Worm (Caenorhabditis elegans) whole organism, L3 larva: Measurements from ENCODE around the gene T28A8.6.
"Not testable (repeated sequence)": the region's sequence is repeated elsewhere in the genome, so short reads cannot be mapped to it uniquely, and the experiment has no call there.

Experiments
- R02D3.7 ChIP-seq: fragments of 150-350 bp; optimal IDR thresholded peaks from 2 replicates; lab custom pipeline; 2014; ENCODE audit warnings: missing biosample characterization, missing genetic modification characterization
- ZK546.5 ChIP-seq: sonication (generic microtip); optimal IDR thresholded peaks from 2 replicates; lab custom pipeline; 2017; ENCODE audit warnings: missing biosample characterization, missing genetic modification characterization
- ama-1 ChIP-seq: fragments of 150-350 bp; optimal IDR thresholded peaks from 2 replicates; lab custom pipeline; 2018
- ceh-28 ChIP-seq: fragments of 150-350 bp; optimal IDR thresholded peaks from 2 replicates; lab custom pipeline; 2014; ENCODE audit warnings: missing biosample characterization, missing genetic modification reagents, missing genetic modification characterization
- ceh-82 ChIP-seq: fragments of 150-350 bp; optimal IDR thresholded peaks from 2 replicates; lab custom pipeline; 2014; ENCODE audit warnings: missing biosample characterization, missing genetic modification characterization
- ceh-9 ChIP-seq: sonication (generic microtip); optimal IDR thresholded peaks from 2 replicates; lab custom pipeline; 2018; ENCODE audit warnings: missing biosample characterization, missing genetic modification characterization
- egl-27 ChIP-seq: sonication (generic microtip); optimal IDR thresholded peaks from 4 replicates; lab custom pipeline; 2017; ENCODE audit warnings: missing biosample characterization, missing genetic modification reagents, missing genetic modification characterization
- elt-2 ChIP-seq: sonication (generic microtip); optimal IDR thresholded peaks from 2 replicates; lab custom pipeline; 2016; ENCODE audit warnings: missing genetic modification reagents, mild to moderate bottlenecking, missing genetic modification characterization, missing compliant biosample characterization
- elt-3 ChIP-seq, 3 experiments: fragments of 150-350 bp in 1 of 3; sonication (generic microtip) in 2 of 3; optimal IDR thresholded peaks; 2 replicates in 2 of 3; 4 replicates in 1 of 3; lab custom pipeline; 2014 to 2017; ENCODE audit warnings: missing biosample characterization in 3 of 3, missing genetic modification characterization in 3 of 3
- eor-1 ChIP-seq, 2 experiments: fragments of 150-350 bp; optimal IDR thresholded peaks; 2 replicates each; lab custom pipeline; 2014 to 2018; ENCODE audit warnings: missing biosample characterization in 2 of 2, missing genetic modification characterization in 2 of 2
- fkh-10 ChIP-seq: sonication (generic microtip); optimal IDR thresholded peaks from 2 replicates; lab custom pipeline; 2017; ENCODE audit warnings: missing biosample characterization, missing genetic modification reagents, missing genetic modification characterization
- fkh-2 ChIP-seq: fragments of 150-350 bp; optimal IDR thresholded peaks from 2 replicates; lab custom pipeline; 2014; ENCODE audit warnings: missing biosample characterization, missing genetic modification reagents, missing genetic modification characterization
- hmg-11 ChIP-seq: sonication (generic microtip); optimal IDR thresholded peaks from 2 replicates; lab custom pipeline; 2016; ENCODE audit warnings: missing genetic modification characterization, missing compliant biosample characterization
- jun-1 ChIP-seq: fragments of 150-350 bp; optimal IDR thresholded peaks from 2 replicates; lab custom pipeline; 2014; ENCODE audit warnings: missing biosample characterization, missing genetic modification reagents, missing genetic modification characterization
- lin-15B ChIP-seq: fragments of 150-350 bp; optimal IDR thresholded peaks from 2 replicates; lab custom pipeline; 2014; ENCODE audit warnings: missing biosample characterization, missing genetic modification characterization
- lin-39 ChIP-seq: fragments of 150-350 bp; optimal IDR thresholded peaks from 2 replicates; lab custom pipeline; 2018; ENCODE audit warnings: missing biosample characterization, missing genetic modification reagents, missing genetic modification characterization
- lsy-12 ChIP-seq: sonication (generic microtip); optimal IDR thresholded peaks from 2 replicates; lab custom pipeline; 2016; ENCODE audit warnings: mild to moderate bottlenecking, missing genetic modification characterization, missing compliant biosample characterization
- mdl-1 ChIP-seq: fragments of 150-350 bp; optimal IDR thresholded peaks from 2 replicates; lab custom pipeline; 2014; ENCODE audit warnings: missing biosample characterization, missing genetic modification characterization
- mml-1 ChIP-seq: fragments of 150-350 bp; sonication (generic microtip); optimal IDR thresholded peaks from 3 replicates; lab custom pipeline; 2014; ENCODE audit warnings: missing biosample characterization, missing genetic modification characterization
- nfya-1 ChIP-seq: sonication (generic microtip); optimal IDR thresholded peaks from 2 replicates; lab custom pipeline; 2017; ENCODE audit warnings: missing genetic modification characterization, mild to moderate bottlenecking, missing compliant biosample characterization, antibody characterized with exemption, moderate library complexity; ENCODE audit not compliant: insufficient read depth
- nhr-11 ChIP-seq: fragments of 150-350 bp; optimal IDR thresholded peaks from 2 replicates; lab custom pipeline; 2014; ENCODE audit warnings: missing biosample characterization, missing genetic modification characterization
- nhr-12 ChIP-seq: fragments of 150-350 bp; optimal IDR thresholded peaks from 2 replicates; lab custom pipeline; 2014; ENCODE audit warnings: missing biosample characterization, missing genetic modification characterization
- nhr-23 ChIP-seq: fragments of 150-350 bp; optimal IDR thresholded peaks from 2 replicates; lab custom pipeline; 2014; ENCODE audit warnings: missing biosample characterization, missing genetic modification reagents, missing genetic modification characterization
- nhr-28 ChIP-seq: fragments of 150-350 bp; optimal IDR thresholded peaks from 2 replicates; lab custom pipeline; 2014; ENCODE audit warnings: missing biosample characterization, missing genetic modification characterization
- nhr-43 ChIP-seq: sonication (generic microtip); optimal IDR thresholded peaks from 2 replicates; lab custom pipeline; 2016; ENCODE audit warnings: mild to moderate bottlenecking, missing genetic modification characterization, missing compliant biosample characterization; ENCODE audit not compliant: poor library complexity, severe bottlenecking
- pha-4 ChIP-seq: fragments of 150-350 bp; optimal IDR thresholded peaks from 2 replicates; lab custom pipeline; 2014; ENCODE audit warnings: missing biosample characterization, missing genetic modification reagents, missing genetic modification characterization
- pqm-1 ChIP-seq: fragments of 150-350 bp; optimal IDR thresholded peaks from 2 replicates; lab custom pipeline; 2017; ENCODE audit warnings: missing biosample characterization, missing genetic modification characterization, inconsistent platforms
- sea-2 ChIP-seq: fragments of 150-350 bp; sonication (generic microtip); optimal IDR thresholded peaks from 4 replicates; lab custom pipeline; 2014; ENCODE audit warnings: missing biosample characterization, missing genetic modification reagents, missing genetic modification characterization
- snpc-4 ChIP-seq: fragments of 150-350 bp; optimal IDR thresholded peaks from 2 replicates; lab custom pipeline; 2014; ENCODE audit warnings: missing biosample characterization, missing genetic modification characterization
- tbx-2 ChIP-seq: sonication (generic microtip); optimal IDR thresholded peaks from 2 replicates; lab custom pipeline; 2016; ENCODE audit warnings: mild to moderate bottlenecking, missing genetic modification characterization, missing compliant biosample characterization
- unc-62 ChIP-seq: fragments of 150-350 bp; sonication (generic microtip); optimal IDR thresholded peaks from 4 replicates; lab custom pipeline; 2014; ENCODE audit warnings: missing biosample characterization, missing genetic modification reagents, missing genetic modification characterization
- zag-1 ChIP-seq: fragments of 150-350 bp; optimal IDR thresholded peaks from 2 replicates; lab custom pipeline; 2014; ENCODE audit warnings: missing biosample characterization, missing genetic modification characterization
- ztf-4 ChIP-seq: fragments of 150-350 bp; optimal IDR thresholded peaks from 2 replicates; lab custom pipeline; 2014; ENCODE audit warnings: missing biosample characterization, missing genetic modification characterization

Gene T28A8.6

DNA sequence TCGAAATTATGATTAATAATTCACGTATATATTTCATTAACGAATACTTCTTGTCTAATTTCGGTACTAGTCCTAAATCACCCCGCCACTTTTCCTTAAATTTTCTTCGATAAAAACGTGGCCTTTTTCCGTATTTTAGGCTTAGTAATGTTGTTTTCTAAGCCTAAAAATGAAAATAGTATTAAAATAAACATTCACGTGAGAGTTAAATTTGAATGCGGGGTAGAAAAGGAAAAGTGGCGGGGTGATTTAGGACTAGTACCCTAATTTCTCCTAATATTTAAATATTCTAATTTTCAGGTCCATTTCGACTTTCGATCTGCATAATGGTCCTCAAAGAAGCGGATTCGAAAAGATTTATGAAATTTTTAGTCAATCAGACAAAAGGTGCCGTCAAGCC lies at the start of gene T28A8.6:
Gene T28A8.6 (plus strand): TSS at position 301 of the 400 bp plus-strand sequence.
- not testable (repeated sequence) for TF ChIP-seq nhr-12 (tag; lab: Kevin White, UChicago); ceh-9 (tag; lab: Kevin White, UChicago); egl-27

DNA sequence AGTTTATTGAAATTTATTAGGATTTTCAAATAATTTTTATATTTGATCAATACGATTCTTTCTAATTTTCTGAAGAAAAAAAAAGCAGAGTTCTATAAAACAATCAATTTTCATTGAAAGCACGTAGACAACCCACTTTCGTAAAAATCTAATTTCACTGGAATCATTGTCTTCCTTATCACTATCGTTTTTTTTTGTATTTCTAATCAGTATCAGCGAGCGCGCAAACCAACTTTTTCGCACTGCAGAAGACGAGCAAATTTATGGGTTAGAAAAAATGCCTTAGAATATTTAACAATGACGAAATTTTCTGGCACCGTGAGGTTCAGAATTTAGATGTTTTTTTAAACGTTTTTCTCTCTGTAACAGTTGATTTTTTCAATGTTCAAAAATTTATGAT lies 46.2 kb upstream of the T28A8.6 start:
- TF ChIP-seq ceh-9 (tag; lab: Kevin White, UChicago): no peak
- TF ChIP-seq pha-4: no peak
- no peak for TF ChIP-seq jun-1 (tag; lab: Kevin White, UChicago)
- TF ChIP-seq elt-2 (tag; lab: Kevin White, UChicago): peak; percentile 62
- TF ChIP-seq mdl-1 (tag; lab: Kevin White, UChicago): no peak
- no peak for TF ChIP-seq lin-15B

DNA sequence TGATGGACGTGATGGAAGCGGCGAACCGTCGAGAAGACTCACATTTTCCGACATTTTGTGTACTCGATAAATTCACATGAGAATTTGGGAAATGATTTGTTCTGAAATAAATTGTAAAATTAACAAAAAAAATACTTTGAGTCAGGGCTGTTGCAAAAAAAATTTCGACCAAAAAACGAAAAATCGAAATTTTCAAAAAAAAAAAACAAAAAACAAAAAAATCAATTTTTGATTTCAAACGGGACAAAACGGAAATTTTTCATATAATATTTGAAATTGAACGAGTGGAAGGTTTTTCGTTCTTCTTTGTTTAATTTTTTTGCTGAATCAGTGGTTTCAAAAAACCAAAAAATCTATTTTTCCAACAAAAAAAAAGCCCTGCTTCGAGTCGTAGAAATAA lies 43.8 kb upstream of the T28A8.6 start, which contains the start of gene cua-1:
Gene cua-1 (minus strand): TSS at position 101 of the 400 bp plus-strand sequence.
- TF ChIP-seq nfya-1 (tag; lab: Kevin White, UChicago) (no peak), hmg-11 (no peak), sea-2 (GFP tag; lab: Kevin White, UChicago) (no peak), mdl-1 (tag; lab: Kevin White, UChicago) (no peak)
- TF ChIP-seq, all 47 proteins: peak for 0

DNA sequence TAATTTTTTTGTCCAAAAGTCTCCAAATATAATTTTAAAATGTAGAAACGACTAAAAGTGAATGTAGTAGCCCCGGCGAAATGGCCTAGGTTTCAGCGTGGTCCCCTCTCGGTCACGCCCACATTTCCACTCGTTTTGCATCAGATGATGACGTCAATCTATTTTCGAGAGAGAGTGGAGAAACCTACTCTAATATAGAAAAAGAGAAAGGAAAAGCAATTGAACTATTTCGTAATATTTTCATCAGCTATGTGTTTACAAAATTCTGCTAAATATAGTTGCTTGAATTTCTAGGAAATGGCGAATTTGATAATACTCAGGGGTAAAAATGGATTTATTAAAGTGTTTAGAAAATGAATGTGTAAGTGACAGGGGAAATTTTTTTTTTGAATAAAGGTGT lies 43.2 kb upstream of the T28A8.6 start:
- TF ChIP-seq hmg-11 (peak; percentile 3), lsy-12 (tag; lab: Kevin White, UChicago) (no peak), nhr-23 (no peak), lin-39 (tag; lab: Kevin White, UChicago) (peak; percentile 0), fkh-10 (GFP tag; lab: Kevin White, UChicago) (peak; percentile 34), mml-1 (tag; lab: Kevin White, UChicago) (no peak), lin-15B (peak; percentile 47), nfya-1 (tag; lab: Kevin White, UChicago) (peak; percentile 51), nhr-12 (tag; lab: Kevin White, UChicago) (no peak), pha-4 (peak; percentile 47)

DNA sequence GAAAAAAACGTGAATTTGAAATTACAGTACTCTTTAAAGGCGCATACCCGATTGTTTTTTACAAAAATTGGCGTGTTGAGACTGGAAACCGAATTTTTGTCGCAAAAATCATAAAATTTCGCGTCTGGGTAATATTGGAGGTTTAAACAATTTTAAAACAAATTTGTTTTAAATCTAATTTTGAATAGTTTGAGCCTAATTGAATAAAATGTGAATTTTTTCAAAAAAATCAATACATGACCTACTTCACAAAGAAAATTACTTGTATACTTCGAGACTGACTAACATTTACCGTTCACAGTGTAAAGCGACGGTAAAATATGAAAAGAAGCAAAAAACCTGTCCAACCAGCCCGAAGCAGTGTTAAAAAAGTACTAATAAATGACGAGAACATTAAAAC lies 41.7 kb upstream of the T28A8.6 start:
- TF ChIP-seq pha-4: no peak
- no peak for TF ChIP-seq tbx-2
- no peak for TF ChIP-seq ztf-4 (tag; lab: Kevin White, UChicago)
- no peak for TF ChIP-seq lsy-12 (tag; lab: Kevin White, UChicago)
- TF ChIP-seq nhr-28 (tag; lab: Kevin White, UChicago): no peak
- no peak for TF ChIP-seq snpc-4 (tag; lab: Kevin White, UChicago)
- no peak for TF ChIP-seq nhr-43 (tag; lab: Kevin White, UChicago)
- no peak for TF ChIP-seq lin-39 (tag; lab: Kevin White, UChicago)
- peak; percentile 58 for TF ChIP-seq ceh-28
- peak; percentile 5 for TF ChIP-seq nhr-23
- TF ChIP-seq fkh-10 (GFP tag; lab: Kevin White, UChicago): no peak
- no peak for TF ChIP-seq mml-1 (tag; lab: Kevin White, UChicago)
- no peak for TF ChIP-seq ceh-82 (tag; lab: Kevin White, UChicago)
- peak; percentile 7 for TF ChIP-seq ama-1
- TF ChIP-seq unc-62 (GFP tag; lab: Kevin White, UChicago): no peak

ce11 chrIII:13458978-13459596 lies 39.9 kb upstream of the T28A8.6 start, which contains the start of gene tag-164:
tag-164 (plus strand) TSS chrIII:13459546.
- TF ChIP-seq hmg-11 (no peak), ztf-4 (tag; lab: Kevin White, UChicago) (no peak), nhr-11 (no peak), eor-1 (tag; optimal IDR thresholded peaks at IDR 0.05; lab: Kevin White, UChicago) (no peak), lsy-12 (tag; lab: Kevin White, UChicago) (no peak), nhr-12 (tag; lab: Kevin White, UChicago) (no peak), lin-15B (no peak), ZK546.5 (tag; lab: Kevin White, UChicago) (no peak), nhr-28 (tag; lab: Kevin White, UChicago) (no peak), zag-1 (no peak), lin-39 (tag; lab: Kevin White, UChicago) (no peak), fkh-2 (tag; lab: Kevin White, UChicago) (no peak), elt-3 (tag; optimal IDR thresholded peaks at IDR 0.05; lab: Kevin White, UChicago) (no peak), R02D3.7 (no peak), pha-4 (no peak), pqm-1 (tag; lab: Kevin White, UChicago) (no peak), mdl-1 (tag; lab: Kevin White, UChicago) (no peak), egl-27 (no peak), tbx-2 (no peak), fkh-10 (GFP tag; lab: Kevin White, UChicago) (no peak)
